Fruit fly (Drosophila melanogaster): ENCODE measurements around the gene CG15142.
A peak's percentile ranks its signal among the peaks of the same experiment; 100 is the strongest.

DNA sequence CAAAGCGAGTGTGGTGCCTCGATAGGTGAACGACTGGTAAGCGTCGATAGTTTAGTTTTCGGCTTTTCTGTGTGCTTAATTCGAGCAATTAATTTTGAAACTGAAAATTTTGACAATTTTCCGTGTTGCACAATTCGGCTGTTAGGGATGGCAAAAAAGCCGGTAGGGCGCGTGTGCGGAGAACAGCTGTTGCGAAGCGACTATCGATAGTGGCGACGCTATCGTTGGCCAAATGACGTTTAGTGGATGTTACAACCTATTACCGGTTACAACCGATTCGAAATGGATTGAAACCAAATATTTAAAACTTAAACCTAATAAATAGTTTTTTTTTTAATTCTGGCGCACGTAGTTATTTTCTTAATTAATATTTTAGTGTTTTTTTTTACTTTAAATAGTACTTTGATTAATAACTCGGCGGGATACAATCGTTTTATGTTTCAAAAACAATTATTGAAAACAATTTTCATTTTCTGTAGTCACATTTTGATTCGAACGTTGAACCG lies 2.4 kb upstream of the CG15142 start, which contains the start of the genes mEFTs and Dhc36C:
- TF ChIP-seq CTCF (optimal IDR thresholded peaks at IDR 0.05) (peak; percentile 37 to 57), CG8478 (optimal IDR thresholded peaks at IDR 0.05) (no peak)
